Worm (Caenorhabditis elegans) whole organism, L1 larva: ENCODE measurements around the gene B0546.3.

ENCODE experiments used
- C16A3.4 ChIP-seq: fragments of 150-350 bp; optimal IDR thresholded peaks from 2 replicates; lab custom pipeline; 2014; ENCODE audit warnings: missing biosample characterization, missing genetic modification characterization
- F16B12.6 ChIP-seq: fragments of 150-350 bp; optimal IDR thresholded peaks from 2 replicates; lab custom pipeline; 2014; ENCODE audit warnings: missing biosample characterization, missing genetic modification characterization
- Y116A8C.19 ChIP-seq: sonication (generic microtip); optimal IDR thresholded peaks from 2 replicates; lab custom pipeline; 2016; ENCODE audit warnings: missing compliant biosample characterization, missing genetic modification characterization, borderline replicate concordance
- aha-1 ChIP-seq: fragments of 150-350 bp; optimal IDR thresholded peaks from 2 replicates; lab custom pipeline; 2014; ENCODE audit warnings: missing biosample characterization, missing genetic modification characterization
- aly-2 ChIP-seq: fragments of 150-350 bp; optimal IDR thresholded peaks from 2 replicates; lab custom pipeline; 2014; ENCODE audit warnings: missing biosample characterization, missing genetic modification characterization
- ama-1 ChIP-seq: fragments of 150-350 bp; optimal IDR thresholded peaks from 2 replicates; lab custom pipeline; 2014
- blmp-1 ChIP-seq: fragments of 150-350 bp; optimal IDR thresholded peaks from 2 replicates; lab custom pipeline; 2014; ENCODE audit warnings: missing biosample characterization, missing genetic modification characterization
- ceh-63 ChIP-seq: fragments of 200-800 bp; sonication (Bioruptor generic); optimal IDR thresholded peaks from 2 replicates; lab custom pipeline; 2018; ENCODE audit warnings: mild to moderate bottlenecking, missing genetic modification characterization, missing compliant biosample characterization
- ceh-8 ChIP-seq: fragments of 200-800 bp; sonication (Bioruptor generic); optimal IDR thresholded peaks from 2 replicates; lab custom pipeline; 2018; ENCODE audit warnings: mild to moderate bottlenecking, missing genetic modification characterization, moderate library complexity, missing compliant biosample characterization
- ceh-90 ChIP-seq: sonication (generic microtip); optimal IDR thresholded peaks from 2 replicates; lab custom pipeline; 2016; ENCODE audit warnings: missing genetic modification characterization, missing compliant biosample characterization
- ces-1 ChIP-seq: fragments of 150-350 bp; optimal IDR thresholded peaks from 2 replicates; lab custom pipeline; 2014; ENCODE audit warnings: missing biosample characterization, missing genetic modification reagents, missing genetic modification characterization
- efl-1 ChIP-seq, 4 experiments: fragments of 150-350 bp; optimal IDR thresholded peaks in 3 of 4; peaks in 1 of 4; 1 replicate in 1 of 4; 2 replicates in 3 of 4; lab custom pipeline; 2014; ENCODE audit warnings: missing biosample characterization in 2 of 4, missing genetic modification characterization in 2 of 4, missing genetic modification reagents in 2 of 4
- efl-3 ChIP-seq: fragments of 200-800 bp; sonication (Bioruptor generic); optimal IDR thresholded peaks from 2 replicates; lab custom pipeline; 2018; ENCODE audit warnings: mild to moderate bottlenecking, missing genetic modification characterization, missing compliant biosample characterization
- egl-13 ChIP-seq: sonication (generic microtip); optimal IDR thresholded peaks from 2 replicates; lab custom pipeline; 2016; ENCODE audit warnings: missing genotype, missing genetic modification reagents, missing genetic modification characterization, missing compliant biosample characterization
- egl-27 ChIP-seq, 2 experiments: fragments of 150-350 bp in 1 of 2; sonication (generic microtip); optimal IDR thresholded peaks; 3 replicates each; lab custom pipeline; 2017 to 2018; ENCODE audit warnings: missing biosample characterization in 2 of 2, missing genetic modification characterization in 2 of 2, missing genetic modification reagents in 2 of 2
- elt-2 ChIP-seq: sonication (generic microtip); optimal IDR thresholded peaks from 2 replicates; lab custom pipeline; 2016; ENCODE audit warnings: missing genetic modification characterization, mild to moderate bottlenecking, inconsistent platforms, missing compliant biosample characterization, missing genetic modification reagents
- elt-3 ChIP-seq, 6 experiments: fragments of 150-350 bp in 1 of 6; sonication (generic microtip); optimal IDR thresholded peaks; 2 replicates each; lab custom pipeline; 2017 to 2018; ENCODE audit warnings: missing biosample characterization in 6 of 6, missing genetic modification characterization in 6 of 6, inconsistent platforms in 1 of 6
- ets-5 ChIP-seq: fragments of 200-800 bp; sonication (Bioruptor generic); IDR thresholded peaks from 2 replicates; pipeline ENCODE4 v1.3.6; 2022; ENCODE audit warnings: missing genetic modification characterization, missing compliant biosample characterization
- fkh-10 ChIP-seq: sonication (generic microtip); optimal IDR thresholded peaks from 2 replicates; lab custom pipeline; 2017; ENCODE audit warnings: missing biosample characterization, missing genetic modification reagents, missing genetic modification characterization
- fkh-4 ChIP-seq: sonication (generic microtip); optimal IDR thresholded peaks from 2 replicates; lab custom pipeline; 2016; ENCODE audit warnings: missing compliant biosample characterization, missing genetic modification characterization, borderline replicate concordance
- fkh-8 ChIP-seq: sonication (generic microtip); optimal IDR thresholded peaks from 2 replicates; lab custom pipeline; 2016; ENCODE audit warnings: mild to moderate bottlenecking, missing genetic modification characterization, missing compliant biosample characterization
- fos-1 ChIP-seq: fragments of 150-350 bp; optimal IDR thresholded peaks from 2 replicates; lab custom pipeline; 2014; ENCODE audit warnings: missing biosample characterization, missing genetic modification characterization
- grh-1 ChIP-seq: fragments of 200-800 bp; sonication (Bioruptor generic); IDR thresholded peaks from 2 replicates; pipeline ENCODE4 v1.3.6; 2022; ENCODE audit warnings: missing genetic modification reagents, missing genetic modification characterization, missing compliant biosample characterization
- hpl-2 ChIP-seq: fragments of 150-350 bp; optimal IDR thresholded peaks from 2 replicates; lab custom pipeline; 2014; ENCODE audit warnings: missing biosample characterization, missing genetic modification reagents, missing genetic modification characterization
- irx-1 ChIP-seq: sonication (generic microtip); optimal IDR thresholded peaks from 2 replicates; lab custom pipeline; 2016; ENCODE audit warnings: missing genetic modification characterization, missing compliant biosample characterization
- lin-13 ChIP-seq: fragments of 150-350 bp; optimal IDR thresholded peaks from 2 replicates; lab custom pipeline; 2014; ENCODE audit warnings: missing biosample characterization, missing genetic modification reagents, missing genetic modification characterization
- lin-14 ChIP-seq: fragments of 200-800 bp; sonication (Bioruptor generic); optimal IDR thresholded peaks from 2 replicates; lab custom pipeline; 2018; ENCODE audit warnings: mild to moderate bottlenecking, missing genetic modification characterization, moderate library complexity, missing compliant biosample characterization
- nhr-11 ChIP-seq: fragments of 150-350 bp; optimal IDR thresholded peaks from 2 replicates; lab custom pipeline; 2014; ENCODE audit warnings: missing biosample characterization, missing genetic modification characterization
- nhr-19 ChIP-seq: fragments of 200-800 bp; sonication (Bioruptor generic); conservative IDR thresholded peaks from 2 replicates; pipeline ENCODE4 v1.3.6; 2022; ENCODE audit warnings: missing genetic modification characterization, missing compliant biosample characterization
- nhr-28 ChIP-seq: fragments of 150-350 bp; optimal IDR thresholded peaks from 2 replicates; lab custom pipeline; 2014; ENCODE audit warnings: missing biosample characterization, missing genetic modification characterization
- nhr-76 ChIP-seq: sonication (generic microtip); optimal IDR thresholded peaks from 2 replicates; lab custom pipeline; 2017; ENCODE audit warnings: missing biosample characterization, missing genetic modification characterization
- nhr-77 ChIP-seq: fragments of 150-350 bp; optimal IDR thresholded peaks from 2 replicates; lab custom pipeline; 2014; ENCODE audit warnings: missing biosample characterization, missing genetic modification characterization
- nhr-85 ChIP-seq: sonication (generic microtip); peaks from one replicate; lab custom pipeline; 2016; ENCODE audit warnings: missing genetic modification characterization, inconsistent platforms, missing compliant biosample characterization
- nhr-90 ChIP-seq: sonication (generic microtip); optimal IDR thresholded peaks from 2 replicates; lab custom pipeline; 2016; ENCODE audit warnings: mild to moderate bottlenecking, missing genetic modification characterization, missing compliant biosample characterization; ENCODE audit not compliant: poor library complexity
- pqm-1 ChIP-seq: sonication (generic microtip); optimal IDR thresholded peaks from 3 replicates; lab custom pipeline; 2017; ENCODE audit warnings: missing biosample characterization, missing genetic modification characterization
- skn-1 ChIP-seq: fragments of 150-350 bp; optimal IDR thresholded peaks from 2 replicates; lab custom pipeline; 2014; ENCODE audit warnings: missing biosample characterization, missing genetic modification characterization
- sox-4 ChIP-seq: sonication (generic microtip); optimal IDR thresholded peaks from 2 replicates; lab custom pipeline; 2016; ENCODE audit warnings: missing genetic modification characterization, missing compliant biosample characterization
- sptf-1 ChIP-seq: fragments of 150-350 bp; optimal IDR thresholded peaks from 2 replicates; lab custom pipeline; 2014; ENCODE audit warnings: missing biosample characterization, missing genetic modification characterization
- sup-37 ChIP-seq: fragments of 200-800 bp; sonication (Bioruptor generic); optimal IDR thresholded peaks from 2 replicates; lab custom pipeline; 2018; ENCODE audit warnings: mild to moderate bottlenecking, missing genetic modification characterization, missing compliant biosample characterization
- tbx-2 ChIP-seq: sonication (generic microtip); optimal IDR thresholded peaks from 2 replicates; lab custom pipeline; 2016; ENCODE audit warnings: missing genetic modification characterization, missing compliant biosample characterization
- unc-130 ChIP-seq: fragments of 150-350 bp; optimal IDR thresholded peaks from 2 replicates; lab custom pipeline; 2017; ENCODE audit warnings: missing biosample characterization, missing genetic modification characterization, inconsistent platforms
- unc-30 ChIP-seq: sonication (generic microtip); optimal IDR thresholded peaks from 2 replicates; lab custom pipeline; 2017; ENCODE audit warnings: missing biosample characterization, missing genetic modification characterization
- unc-62 ChIP-seq: fragments of 150-350 bp; optimal IDR thresholded peaks from 2 replicates; lab custom pipeline; 2014; ENCODE audit warnings: missing biosample characterization, missing genetic modification reagents, missing genetic modification characterization
- unc-86 ChIP-seq: sonication (generic microtip); optimal IDR thresholded peaks from 2 replicates; lab custom pipeline; 2016; ENCODE audit warnings: missing genetic modification characterization, missing compliant biosample characterization
- unc-98 ChIP-seq: fragments of 200-800 bp; sonication (Bioruptor generic); IDR thresholded peaks from 2 replicates; pipeline ENCODE4 v1.3.6; 2022; ENCODE audit warnings: missing genetic modification characterization, missing compliant biosample characterization
- xbp-1 ChIP-seq: sonication (generic microtip); optimal IDR thresholded peaks from 2 replicates; lab custom pipeline; 2016; ENCODE audit warnings: missing genetic modification characterization, missing compliant biosample characterization
- zag-1 ChIP-seq: fragments of 150-350 bp; optimal IDR thresholded peaks from 2 replicates; lab custom pipeline; 2014; ENCODE audit warnings: missing biosample characterization, missing genetic modification characterization
- zip-4 ChIP-seq: fragments of 200-800 bp; sonication (Bioruptor generic); optimal IDR thresholded peaks from 2 replicates; lab custom pipeline; 2018; ENCODE audit warnings: mild to moderate bottlenecking, missing genetic modification characterization, moderate library complexity, missing compliant biosample characterization

The B0546.3 gene

ce11 chrIV:3348334-3348733, 34.3 kb downstream of the B0546.3 start:
- TF ChIP-seq pqm-1 (tag; lab: Kevin White, UChicago) (no peak), efl-1 (optimal IDR thresholded peaks at IDR 0.05; lab: Kevin White, UChicago) (no peak), efl-1 (GFP tag; optimal IDR thresholded peaks at IDR 0.05 in 1 of 2; lab: Kevin White, UChicago) (peak in 1 of 2 experiments; percentile 41), ceh-8 (GFP tag; lab: Kevin White, UChicago) (peak; percentile 83), lin-14 (GFP tag; lab: Kevin White, UChicago) (peak; percentile 1)

ce11 chrIV:3345484-3345883, 37.2 kb downstream of the B0546.3 start:
- TF ChIP-seq efl-3 (no peak), sup-37 (GFP tag; lab: Kevin White, UChicago) (no peak), unc-30 (tag; lab: Kevin White, UChicago) (no peak), egl-13 (tag; lab: Kevin White, UChicago) (no peak)
- TF ChIP-seq, all 84 proteins: peak for 0

ce11 chrIV:3341170-3341569, 41.5 kb downstream of the B0546.3 start, which contains the start of gene F42A6.2:
F42A6.2 (plus strand) TSS chrIV:3341470.
- TF ChIP-seq C16A3.4 (tag; lab: Kevin White, UChicago) (no peak), xbp-1 (no peak)

- TF ChIP-seq ces-1 (GFP tag; lab: Kevin White, UChicago): no peak
- peak; percentile 29 for TF ChIP-seq unc-130 (tag; lab: Kevin White, UChicago)
- peak; percentile 87 for TF ChIP-seq lin-14 (GFP tag; lab: Kevin White, UChicago)
- TF ChIP-seq nhr-85 (tag; lab: Kevin White, UChicago): peak; percentile 87
- peak; percentile 73 for TF ChIP-seq nhr-77
- TF ChIP-seq elt-2 (tag; lab: Kevin White, UChicago): peak; percentile 8
- no peak for TF ChIP-seq ama-1
- peak; percentile 34 for TF ChIP-seq ceh-90 (tag; lab: Kevin White, UChicago)
- no peak for TF ChIP-seq ets-5 (GFP tag; lab: Robert Waterston, UW)
- TF ChIP-seq fkh-10: peak; percentile 48
- peak; percentile 88 for TF ChIP-seq C16A3.4 (tag; lab: Kevin White, UChicago)
- TF ChIP-seq zag-1 (tag; lab: Kevin White, UChicago): peak; percentile 31
- TF ChIP-seq sptf-1: no peak
- TF ChIP-seq F16B12.6 (tag; lab: Kevin White, UChicago): peak; percentile 59
- TF ChIP-seq fos-1 (tag; lab: Kevin White, UChicago): peak; percentile 76
- TF ChIP-seq hpl-2 (GFP tag; lab: Kevin White, UChicago): no peak
- TF ChIP-seq fkh-4 (tag; lab: Kevin White, UChicago): peak; percentile 36
- no peak for TF ChIP-seq Y116A8C.19 (tag; lab: Kevin White, UChicago)
- no peak for TF ChIP-seq egl-27 (tag; optimal IDR thresholded peaks at IDR 0.05; lab: Kevin White, UChicago)
- TF ChIP-seq nhr-19 (GFP tag; lab: Robert Waterston, UW): peak; percentile 88
- TF ChIP-seq sox-4 (tag; lab: Kevin White, UChicago): peak; percentile 59
- no peak for TF ChIP-seq nhr-28 (tag; lab: Kevin White, UChicago)
- TF ChIP-seq aly-2 (tag; lab: Kevin White, UChicago): no peak
- peak; percentile 88 for TF ChIP-seq tbx-2 (tag; lab: Kevin White, UChicago)
- TF ChIP-seq unc-62 (GFP tag; lab: Kevin White, UChicago): no peak
- TF ChIP-seq unc-86 (tag; lab: Kevin White, UChicago): peak; percentile 85
- TF ChIP-seq zip-4 (GFP tag; lab: Kevin White, UChicago): peak; percentile 12
- peak; percentile 87 for TF ChIP-seq fkh-8
- peak; percentile 13 for TF ChIP-seq aha-1 (tag; lab: Kevin White, UChicago)
- peak in 2 of 6 experiments; percentile 64 to 77 for TF ChIP-seq elt-3 (tag; optimal IDR thresholded peaks at IDR 0.05; lab: Kevin White, UChicago)
- peak; percentile 84 for TF ChIP-seq blmp-1 (tag; lab: Kevin White, UChicago)
- peak; percentile 78 for TF ChIP-seq grh-1 (GFP tag; lab: Robert Waterston, UW)
- TF ChIP-seq irx-1: peak; percentile 72
- TF ChIP-seq ceh-63 (GFP tag; lab: Kevin White, UChicago): no peak
- no peak for TF ChIP-seq unc-98 (GFP tag; lab: Robert Waterston, UW)
- TF ChIP-seq nhr-90 (tag; lab: Kevin White, UChicago): peak; percentile 80
- TF ChIP-seq lin-13 (GFP tag; lab: Kevin White, UChicago): peak; percentile 85
- TF ChIP-seq nhr-11: peak; percentile 23
- no peak for TF ChIP-seq nhr-76 (tag; lab: Kevin White, UChicago)
- peak; percentile 94 for TF ChIP-seq skn-1 (tag; lab: Kevin White, UChicago)
Measured at ce11 chrIV:3338676-3339075, 44.0 kb downstream of the B0546.3 start, which contains the start of gene hrpa-1. hrpa-1 (minus strand) TSS chrIV:3338867.
